Worm (Caenorhabditis elegans) whole organism, late embryonic: ENCODE measurements around the gene Y32F6A.4.

Source experiments
- C38D4.7 ChIP-seq: fragments of 200-800 bp; sonication (Bioruptor generic); optimal IDR thresholded peaks from 2 replicates; lab custom pipeline; 2018; ENCODE audit warnings: mild to moderate bottlenecking, missing genetic modification characterization, moderate library complexity, missing compliant biosample characterization
- F13H6.1 ChIP-seq: sonication (generic microtip); optimal IDR thresholded peaks from 2 replicates; lab custom pipeline; 2016; ENCODE audit warnings: missing genetic modification characterization, missing compliant biosample characterization
- ama-1 ChIP-seq: fragments of 150-350 bp; optimal IDR thresholded peaks from 2 replicates; lab custom pipeline; 2014
- ceh-22 ChIP-seq: sonication (generic microtip); optimal IDR thresholded peaks from 2 replicates; lab custom pipeline; 2017; ENCODE audit warnings: missing biosample characterization, missing genetic modification characterization
- ceh-30 ChIP-seq: fragments of 150-350 bp; optimal IDR thresholded peaks from 2 replicates; lab custom pipeline; 2014; ENCODE audit warnings: missing biosample characterization, missing genetic modification characterization
- ceh-31 ChIP-seq: sonication (generic microtip); optimal IDR thresholded peaks from 2 replicates; lab custom pipeline; 2016; ENCODE audit warnings: missing genetic modification characterization, missing compliant biosample characterization
- ceh-34 ChIP-seq: sonication (generic microtip); optimal IDR thresholded peaks from 2 replicates; lab custom pipeline; 2016; ENCODE audit warnings: mild to moderate bottlenecking, missing genetic modification characterization, missing compliant biosample characterization
- ceh-45 ChIP-seq: fragments of 200-800 bp; sonication (Bioruptor generic); IDR thresholded peaks from 2 replicates; pipeline ENCODE4 v1.3.6; 2022; ENCODE audit warnings: missing genetic modification reagents, missing genetic modification characterization, missing compliant biosample characterization
- ceh-48 ChIP-seq: sonication (generic microtip); optimal IDR thresholded peaks from 2 replicates; lab custom pipeline; 2016; ENCODE audit warnings: missing genetic modification characterization, inconsistent platforms, missing compliant biosample characterization
- ceh-6 ChIP-seq: fragments of 200-800 bp; sonication (Bioruptor generic); optimal IDR thresholded peaks from 2 replicates; lab custom pipeline; 2018; ENCODE audit warnings: mild to moderate bottlenecking, missing genetic modification characterization, missing compliant biosample characterization
- che-1 ChIP-seq: sonication (generic microtip); optimal IDR thresholded peaks from 2 replicates; lab custom pipeline; 2016; ENCODE audit warnings: mild to moderate bottlenecking, missing genetic modification characterization, missing compliant biosample characterization
- dmd-4 ChIP-seq: sonication (generic microtip); optimal IDR thresholded peaks from 2 replicates; lab custom pipeline; 2016; ENCODE audit warnings: borderline replicate concordance, missing genetic modification characterization, missing compliant biosample characterization
- dve-1 ChIP-seq: sonication (generic microtip); optimal IDR thresholded peaks from 2 replicates; lab custom pipeline; 2017; ENCODE audit warnings: antibody characterized with exemption, mild to moderate bottlenecking, missing genetic modification characterization, missing compliant biosample characterization
- elt-4 ChIP-seq: sonication (generic microtip); optimal IDR thresholded peaks from 2 replicates; lab custom pipeline; 2016; ENCODE audit warnings: missing genetic modification characterization, missing compliant biosample characterization
- eyg-1 ChIP-seq: sonication (generic microtip); optimal IDR thresholded peaks from 2 replicates; lab custom pipeline; 2016; ENCODE audit warnings: missing genotype, missing genetic modification characterization, missing compliant biosample characterization
- gmeb-2 ChIP-seq: sonication (generic microtip); optimal IDR thresholded peaks from 2 replicates; lab custom pipeline; 2016; ENCODE audit warnings: missing genetic modification characterization, inconsistent platforms, missing compliant biosample characterization
- hlh-13 ChIP-seq: fragments of 200-800 bp; sonication (Bioruptor generic); optimal IDR thresholded peaks from 2 replicates; lab custom pipeline; 2018; ENCODE audit warnings: mild to moderate bottlenecking, missing genetic modification characterization, missing compliant biosample characterization
- hlh-30 ChIP-seq: sonication (generic microtip); optimal IDR thresholded peaks from 2 replicates; lab custom pipeline; 2017; ENCODE audit warnings: antibody characterized with exemption, missing genetic modification characterization, missing compliant biosample characterization; ENCODE audit not compliant: insufficient read depth
- hlh-8 ChIP-seq: sonication (generic microtip); optimal IDR thresholded peaks from 2 replicates; lab custom pipeline; 2016; ENCODE audit warnings: missing genotype, missing genetic modification characterization, missing compliant biosample characterization
- lim-6 ChIP-seq: sonication (generic microtip); optimal IDR thresholded peaks from 2 replicates; lab custom pipeline; 2016; ENCODE audit warnings: missing genetic modification characterization, missing compliant biosample characterization
- lin-11 ChIP-seq: fragments of 200-800 bp; sonication (Bioruptor generic); optimal IDR thresholded peaks from 2 replicates; lab custom pipeline; 2018; ENCODE audit warnings: mild to moderate bottlenecking, missing genetic modification characterization, missing compliant biosample characterization
- madf-2 ChIP-seq: sonication (generic microtip); optimal IDR thresholded peaks from 2 replicates; lab custom pipeline; 2017; ENCODE audit warnings: missing genetic modification characterization, missing compliant biosample characterization
- nhr-232 ChIP-seq: sonication (generic microtip); optimal IDR thresholded peaks from 2 replicates; lab custom pipeline; 2016; ENCODE audit warnings: missing genetic modification characterization, missing compliant biosample characterization
- pag-3 ChIP-seq: sonication (generic microtip); optimal IDR thresholded peaks from 2 replicates; lab custom pipeline; 2016; ENCODE audit warnings: missing compliant biosample characterization, missing genetic modification characterization, borderline replicate concordance
- pat-9 ChIP-seq: fragments of 200-800 bp; sonication (Bioruptor generic); optimal IDR thresholded peaks from 2 replicates; lab custom pipeline; 2018; ENCODE audit warnings: mild to moderate bottlenecking, missing genetic modification characterization, moderate library complexity, missing compliant biosample characterization
- pha-4 ChIP-seq: fragments of 150-350 bp; optimal IDR thresholded peaks from 2 replicates; lab custom pipeline; 2018; ENCODE audit warnings: missing biosample characterization, missing genetic modification reagents, missing genetic modification characterization
- pros-1 ChIP-seq: fragments of 150-350 bp; optimal IDR thresholded peaks from 2 replicates; lab custom pipeline; 2014; ENCODE audit warnings: missing biosample characterization, missing genetic modification reagents, missing genetic modification characterization
- sdc-2 ChIP-seq: sonication (generic microtip); optimal IDR thresholded peaks from 2 replicates; lab custom pipeline; 2016; ENCODE audit warnings: missing genotype, missing genetic modification characterization, missing compliant biosample characterization
- sox-2 ChIP-seq: fragments of 200-800 bp; sonication (Bioruptor generic); IDR thresholded peaks from 2 replicates; pipeline ENCODE4 v1.3.6; 2022; ENCODE audit warnings: missing genetic modification reagents, missing genetic modification characterization, missing compliant biosample characterization
- syd-9 ChIP-seq: sonication (generic microtip); optimal IDR thresholded peaks from 2 replicates; lab custom pipeline; 2016; ENCODE audit warnings: mild to moderate bottlenecking, missing genetic modification characterization, moderate library complexity, missing compliant biosample characterization
- ttx-3 ChIP-seq: sonication (generic microtip); optimal IDR thresholded peaks from 2 replicates; lab custom pipeline; 2016; ENCODE audit warnings: missing genetic modification reagents, missing genetic modification characterization, missing compliant biosample characterization
- unc-3 ChIP-seq, 2 experiments: fragments of 200-800 bp in 1 of 2; sonication (Bioruptor generic) in 1 of 2; sonication (generic microtip) in 1 of 2; conservative IDR thresholded peaks in 1 of 2; optimal IDR thresholded peaks in 1 of 2; 2 replicates each; pipeline versions ENCODE4 v1.3.6 to Lab custom; 2016 to 2022; ENCODE audit warnings: missing compliant biosample characterization in 2 of 2, missing genetic modification characterization in 2 of 2, missing genetic modification reagents in 1 of 2
- zip-5 ChIP-seq: sonication (generic microtip); optimal IDR thresholded peaks from 2 replicates; lab custom pipeline; 2016; ENCODE audit warnings: missing genetic modification characterization, missing compliant biosample characterization

The Y32F6A.4 gene

ce11 chrV:10435198-10435597 is 1.3 kb upstream of the Y32F6A.4 start:
- no peak for TF ChIP-seq pha-4
- no peak for TF ChIP-seq ceh-34 (tag; lab: Kevin White, UChicago)
- no peak for TF ChIP-seq unc-3 (GFP tag; conservative IDR thresholded peaks at IDR 0.05; lab: Robert Waterston, UW)
- no peak for TF ChIP-seq unc-3 (tag; optimal IDR thresholded peaks at IDR 0.05; lab: Kevin White, UChicago)
- TF ChIP-seq ama-1 (lab: Kevin White, UChicago): no peak
- TF ChIP-seq dmd-4 (tag; lab: Kevin White, UChicago): no peak
- TF ChIP-seq nhr-232 (tag; lab: Kevin White, UChicago): no peak
- no peak for TF ChIP-seq syd-9 (tag; lab: Kevin White, UChicago)
- TF ChIP-seq lim-6 (tag; lab: Kevin White, UChicago): no peak
- TF ChIP-seq ceh-6 (GFP tag; lab: Kevin White, UChicago): no peak
- no peak for TF ChIP-seq sox-2 (GFP tag; lab: Robert Waterston, UW)

ce11 chrV:10432607-10433006 is 1.3 kb downstream of the Y32F6A.4 start:
- TF ChIP-seq elt-4 (tag; lab: Kevin White, UChicago) (no peak), ttx-3 (tag; lab: Kevin White, UChicago) (no peak), sdc-2 (tag; lab: Kevin White, UChicago) (no peak), ceh-30 (tag; lab: Kevin White, UChicago) (no peak), pros-1 (no peak), ceh-22 (no peak), che-1 (tag; lab: Kevin White, UChicago) (no peak), pat-9 (tag; lab: Kevin White, UChicago) (no peak), hlh-13 (no peak), C38D4.7 (GFP tag; lab: Kevin White, UChicago) (no peak), lin-11 (no peak), madf-2 (tag; lab: Kevin White, UChicago) (no peak), lim-6 (tag; lab: Kevin White, UChicago) (no peak), ceh-6 (GFP tag; lab: Kevin White, UChicago) (no peak), unc-3 (GFP tag; conservative IDR thresholded peaks at IDR 0.05; lab: Robert Waterston, UW) (no peak), unc-3 (tag; optimal IDR thresholded peaks at IDR 0.05; lab: Kevin White, UChicago) (no peak)
- TF ChIP-seq, all 69 proteins: peak for 0

ce11 chrV:10428608-10429007 is 5.3 kb downstream of the Y32F6A.4 start, which contains the start of gene tag-314:
Gene tag-314 (minus strand): TSS chrV:10428708.
- no peak for TF ChIP-seq sdc-2 (tag; lab: Kevin White, UChicago)
- no peak for TF ChIP-seq dmd-4 (tag; lab: Kevin White, UChicago)
- no peak for TF ChIP-seq ceh-6 (GFP tag; lab: Kevin White, UChicago)
- no peak for TF ChIP-seq madf-2 (tag; lab: Kevin White, UChicago)
- TF ChIP-seq dve-1: no peak
- TF ChIP-seq gmeb-2 (tag; lab: Kevin White, UChicago): no peak
- no peak for TF ChIP-seq ceh-31
- TF ChIP-seq hlh-8: no peak
- TF ChIP-seq ttx-3 (tag; lab: Kevin White, UChicago): no peak
- TF ChIP-seq pat-9 (tag; lab: Kevin White, UChicago): no peak
- no peak for TF ChIP-seq elt-4 (tag; lab: Kevin White, UChicago)
- TF ChIP-seq eyg-1 (tag; lab: Kevin White, UChicago): no peak
- no peak for TF ChIP-seq lin-11
- no peak for TF ChIP-seq pag-3 (tag; lab: Kevin White, UChicago)
- no peak for TF ChIP-seq ceh-45 (GFP tag; lab: Robert Waterston, UW)
- no peak for TF ChIP-seq zip-5
- TF ChIP-seq nhr-232 (tag; lab: Kevin White, UChicago): no peak
- no peak for TF ChIP-seq hlh-30 (tag; lab: Kevin White, UChicago)
- TF ChIP-seq F13H6.1 (tag; lab: Kevin White, UChicago): no peak

DNA sequence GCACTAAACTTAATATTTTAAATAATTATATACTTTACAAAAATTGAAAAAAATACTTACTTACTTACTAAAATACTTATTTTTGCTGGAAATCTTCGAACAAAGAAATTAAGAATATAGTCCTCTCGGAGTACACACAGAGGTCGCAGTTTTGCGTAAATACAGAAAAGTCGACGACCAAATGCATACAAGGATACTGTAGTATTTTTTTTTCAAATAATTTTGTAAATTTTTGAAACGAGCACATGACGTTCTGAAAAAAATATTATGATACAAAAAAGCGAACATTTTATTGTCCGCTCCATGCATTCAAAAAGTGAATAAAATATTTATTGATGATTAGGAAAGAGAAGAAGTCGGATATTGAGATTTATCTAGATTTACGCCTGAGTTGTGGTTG is 7.6 kb downstream of the Y32F6A.4 start, which contains the start of gene apc-10:
apc-10 (minus strand) TSS at position 101 of the 400 bp plus-strand sequence.
- no peak for TF ChIP-seq ceh-48 (tag; lab: Kevin White, UChicago)
